Worm (Caenorhabditis elegans) whole organism, L2 larva: ENCODE measurements around the gene T06C12.12.
"Not testable (repeated sequence)": the region's sequence is repeated elsewhere in the genome, so short reads cannot be mapped to it uniquely, and the experiment has no call there.

Experiments
- Y55F3AM.14 ChIP-seq: fragments of 200-800 bp; sonication (Bioruptor generic); optimal IDR thresholded peaks from 2 replicates; lab custom pipeline; 2018; ENCODE audit warnings: mild to moderate bottlenecking, missing genetic modification characterization, missing compliant biosample characterization
- dmd-4 ChIP-seq: sonication (generic microtip); optimal IDR thresholded peaks from 2 replicates; lab custom pipeline; 2017; ENCODE audit warnings: missing biosample characterization, missing genetic modification characterization
- elt-1 ChIP-seq: fragments of 150-350 bp; optimal IDR thresholded peaks from 2 replicates; lab custom pipeline; 2014; ENCODE audit warnings: missing biosample characterization, missing genetic modification characterization
- fos-1 ChIP-seq: fragments of 150-350 bp; optimal IDR thresholded peaks from 2 replicates; lab custom pipeline; 2014; ENCODE audit warnings: missing biosample characterization, missing genetic modification characterization
- nhr-237 ChIP-seq: fragments of 150-350 bp; optimal IDR thresholded peaks from 2 replicates; lab custom pipeline; 2014; ENCODE audit warnings: missing biosample characterization, missing genetic modification characterization
- unc-62 ChIP-seq: fragments of 150-350 bp; optimal IDR thresholded peaks from 2 replicates; lab custom pipeline; 2014; ENCODE audit warnings: missing biosample characterization, missing genetic modification reagents, missing genetic modification characterization
- ztf-4 ChIP-seq: fragments of 150-350 bp; optimal IDR thresholded peaks from 2 replicates; lab custom pipeline; 2014; ENCODE audit warnings: missing biosample characterization, missing genetic modification characterization

ce11 chrV:15929882-15930281 lies 38.0 kb downstream of the T06C12.12 start, which contains the start of gene srbc-77:
- TF ChIP-seq ztf-4 (tag; lab: Kevin White, UChicago); elt-1 (tag; lab: Kevin White, UChicago); dmd-4; nhr-237 (tag; lab: Kevin White, UChicago); Y55F3AM.14 (GFP tag; lab: Kevin White, UChicago); fos-1 (tag; lab: Kevin White, UChicago); unc-62 (GFP tag; lab: Kevin White, UChicago): not testable (repeated sequence)
